Fruit fly (Drosophila melanogaster) Kc167 (cell line): Measurements from ENCODE around the gene msl-1.

ENCODE experiments used
- Myc ChIP-seq: fragments of >200 bp; optimal IDR thresholded peaks from 2 replicates; lab custom pipeline; 2017; ENCODE audit warnings: missing external identifiers
- Sin3A ChIP-seq: fragments of >200 bp; optimal IDR thresholded peaks from 2 replicates; lab custom pipeline; 2018; ENCODE audit warnings: missing external identifiers
- h ChIP-seq: fragments of >200 bp; optimal IDR thresholded peaks from 3 replicates; lab custom pipeline; 2018; ENCODE audit warnings: missing external identifiers
- insv ChIP-seq: fragments of >200 bp; optimal IDR thresholded peaks from 3 replicates; lab custom pipeline; 2018; ENCODE audit warnings: missing external identifiers
- psq ChIP-seq: fragments of >200 bp; optimal IDR thresholded peaks from 2 replicates; lab custom pipeline; 2017; ENCODE audit warnings: missing external identifiers
- ttk ChIP-seq: sonication (Bioruptor generic); optimal IDR thresholded peaks from 2 replicates; lab custom pipeline; 2017; ENCODE audit warnings: missing external identifiers

msl-1 gene

dm6 chr2L:18705617-18706046, 17.0 kb upstream of the msl-1 start, which contains the start of gene Jwa:
Jwa (minus strand) TSS chr2L:18705703.
- TF ChIP-seq psq: no peak
- TF ChIP-seq ttk (lab: Kevin White, UChicago): no peak
- TF ChIP-seq insv (lab: Kevin White, UChicago): no peak
- TF ChIP-seq h: no peak
- TF ChIP-seq Sin3A: no peak
- TF ChIP-seq Myc (lab: Kevin White, UChicago): no peak

DNA sequence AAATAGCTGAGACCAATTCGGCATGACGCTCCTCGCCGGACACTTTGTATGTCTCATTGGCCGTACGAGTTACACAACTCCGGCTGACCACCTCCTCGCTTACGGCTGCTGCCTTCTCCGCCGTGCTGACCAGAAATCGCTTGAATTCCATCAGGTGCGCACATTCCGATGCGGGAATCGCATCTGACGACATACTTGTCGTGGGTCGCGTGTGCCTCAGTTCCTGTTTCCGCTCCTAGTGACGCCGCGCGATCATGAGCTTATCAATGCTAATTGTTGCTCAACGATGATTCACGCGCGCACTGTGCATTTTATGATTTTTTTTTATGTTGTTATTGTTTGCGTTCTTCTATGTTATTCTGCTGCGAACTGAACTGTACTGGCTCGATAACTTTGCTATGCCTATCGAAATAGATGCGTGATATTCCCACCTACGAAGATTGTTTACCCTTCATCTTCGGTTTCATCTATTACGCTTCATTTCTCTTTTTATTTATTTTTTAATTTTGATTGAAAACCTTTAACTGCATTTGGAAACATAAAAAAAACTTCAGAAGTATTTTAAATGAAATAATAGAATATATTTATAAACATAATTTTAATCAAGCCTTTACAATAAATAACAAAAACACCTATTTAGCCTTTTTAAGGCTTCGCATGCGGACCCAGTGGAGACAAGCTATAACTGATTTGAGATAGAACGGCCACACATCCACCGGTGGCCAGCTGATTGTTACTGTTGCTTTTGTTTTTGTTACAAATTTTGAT, 14.3 kb upstream of the msl-1 start, which contains the start of the genes CG10376 and CG10343:
TSS of gene CG10376 (minus strand) at position 385 of the 768 bp plus-strand sequence.
TSS of gene CG10343 (plus strand) at position 753 of the 768 bp plus-strand sequence.
- no peak for TF ChIP-seq ttk (lab: Kevin White, UChicago)

dm6 chr2L:18698559-18699130, 10.0 kb upstream of the msl-1 start, which contains the start of gene CG10341:
CG10341 (plus strand) TSS chr2L:18698714.
- TF ChIP-seq insv (lab: Kevin White, UChicago) (no peak), ttk (lab: Kevin White, UChicago) (no peak), psq (no peak), Myc (lab: Kevin White, UChicago) (no peak), Sin3A (no peak), h (no peak)

DNA sequence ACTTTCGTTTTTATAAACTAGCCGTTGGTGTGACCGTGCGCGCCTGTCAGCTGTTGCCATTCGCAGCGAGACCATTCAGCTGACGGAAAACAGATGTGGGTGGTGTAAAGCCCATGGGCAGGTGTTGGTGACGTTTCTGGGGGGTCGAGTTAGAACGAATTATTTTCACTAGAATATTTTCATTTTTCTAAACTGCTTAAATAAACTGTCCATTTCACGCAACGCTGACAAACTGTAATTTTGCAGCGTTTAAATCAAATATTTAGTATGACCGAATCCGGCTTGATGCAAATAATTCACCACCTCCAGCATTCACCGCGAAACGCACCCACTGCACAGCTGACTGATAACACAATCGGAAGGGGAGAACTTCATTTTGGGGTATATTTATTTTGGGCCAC, 6.8 kb upstream of the msl-1 start, which contains the start of the genes CG10383 and CG10338:
TSS of gene CG10383 (minus strand) at position 199 of the 401 bp plus-strand sequence.
TSS of gene CG10338 (plus strand) at position 261 of the 401 bp plus-strand sequence.
- TF ChIP-seq insv (lab: Kevin White, UChicago) (no peak), Sin3A (peak; percentile 81)

DNA sequence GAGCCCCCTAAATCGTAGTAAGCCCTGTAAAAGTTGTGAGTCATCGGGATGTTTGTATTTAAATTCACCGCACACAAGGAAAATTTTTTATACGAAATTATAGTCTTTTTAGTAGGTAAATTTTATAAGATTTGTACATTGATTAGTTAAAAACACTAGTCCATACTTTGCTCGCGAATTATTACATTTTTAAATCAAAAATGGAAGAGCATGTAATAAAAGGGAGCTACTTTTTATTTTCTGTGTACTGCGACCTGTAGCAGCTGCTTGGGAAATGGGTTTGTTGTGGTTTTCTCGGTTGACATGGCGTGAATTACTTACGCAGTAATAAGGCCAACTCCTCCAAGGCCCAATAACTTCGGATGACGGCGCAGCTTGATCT, 6.1 kb upstream of the msl-1 start:
- TF ChIP-seq insv (lab: Kevin White, UChicago): no peak
- TF ChIP-seq Myc (lab: Kevin White, UChicago): no peak
- TF ChIP-seq ttk (lab: Kevin White, UChicago): no peak
- TF ChIP-seq h: no peak
- no peak for TF ChIP-seq psq
- TF ChIP-seq Sin3A: no peak

dm6 chr2L:18693877-18694723, 5.5 kb upstream of the msl-1 start:
- no peak for TF ChIP-seq Sin3A
- TF ChIP-seq psq: no peak
- TF ChIP-seq ttk (lab: Kevin White, UChicago): no peak
- no peak for TF ChIP-seq insv (lab: Kevin White, UChicago)
- no peak for TF ChIP-seq h
- no peak for TF ChIP-seq Myc (lab: Kevin White, UChicago)

- TF ChIP-seq insv (lab: Kevin White, UChicago) (no peak), ttk (lab: Kevin White, UChicago) (no peak)
These were observed 776 bp upstream of the msl-1 start, which contains the start of gene CG10336 for dm6 chr2L:18689376-18689775. CG10336 (plus strand) TSS chr2L:18689528.

DNA sequence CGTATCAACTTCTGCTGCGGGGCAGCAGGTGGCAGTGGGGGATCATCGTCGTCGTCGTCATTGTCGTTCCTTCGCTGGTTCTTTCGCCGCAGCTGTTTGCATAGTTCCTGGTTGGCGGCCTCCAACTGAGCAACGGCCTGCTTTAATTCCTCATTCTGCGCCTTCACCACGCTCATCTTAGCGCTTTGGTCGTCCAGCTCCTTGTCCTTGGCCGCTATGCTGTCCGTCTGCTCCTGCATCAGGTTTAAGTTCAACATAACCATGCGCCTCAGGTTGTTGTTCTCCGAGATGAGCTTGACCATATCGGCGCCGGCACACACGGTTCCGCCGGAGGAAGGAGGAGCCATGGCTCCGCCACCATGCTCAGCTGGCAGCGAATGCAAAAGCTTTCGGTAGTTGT, 773 bp downstream of the msl-1 start:
- peak; percentile 91 for TF ChIP-seq ttk (lab: Kevin White, UChicago)
- no peak for TF ChIP-seq h

dm6 chr2L:18681903-18682302, 6.7 kb downstream of the msl-1 start, which contains the start of gene tos:
tos (minus strand) TSS chr2L:18682075.
- TF ChIP-seq psq: no peak
- TF ChIP-seq insv (lab: Kevin White, UChicago): no peak
- no peak for TF ChIP-seq Myc (lab: Kevin White, UChicago)
- no peak for TF ChIP-seq Sin3A
- no peak for TF ChIP-seq ttk (lab: Kevin White, UChicago)
- TF ChIP-seq h: no peak

DNA sequence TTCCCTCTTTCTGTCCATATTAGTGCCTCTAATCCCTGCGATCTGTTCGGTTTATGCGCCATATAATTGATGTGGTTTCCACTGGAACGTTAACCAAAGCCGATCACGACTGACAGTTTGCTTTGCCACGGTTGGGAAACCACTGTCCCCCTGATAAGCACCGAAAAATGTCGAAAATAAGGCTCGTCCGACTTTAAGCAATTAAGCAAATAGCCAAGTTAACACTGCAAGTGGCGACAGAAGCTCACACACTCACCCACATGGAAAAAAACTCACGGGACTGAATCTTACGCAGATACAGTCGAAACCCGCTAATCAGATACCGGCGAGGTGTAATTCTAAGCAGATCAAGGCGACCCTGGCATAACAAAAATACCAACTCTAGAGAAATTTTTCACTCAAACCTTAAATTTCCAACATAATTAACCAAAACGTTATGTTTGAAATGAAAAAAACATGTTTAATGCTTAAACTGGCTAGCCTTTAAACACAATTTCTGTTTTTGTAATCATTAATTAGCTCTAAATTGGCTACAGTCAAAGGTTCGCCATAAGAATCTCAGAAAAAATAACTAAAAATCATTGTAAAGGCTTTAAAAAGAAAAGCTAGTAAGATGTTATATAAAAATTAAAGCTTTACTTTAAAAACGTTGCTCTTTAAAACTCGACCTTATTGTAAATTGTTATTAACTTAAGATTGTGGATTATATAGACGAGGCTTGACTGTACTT, 10.5 kb downstream of the msl-1 start:
- TF ChIP-seq Sin3A: no peak
- no peak for TF ChIP-seq Myc (lab: Kevin White, UChicago)
- TF ChIP-seq psq: no peak

dm6 chr2L:18676948-18677820, 11.4 kb downstream of the msl-1 start, which contains the start of the genes Mst36Fa and CG31751:
Mst36Fa (minus strand) TSS chr2L:18676998.
CG31751 (plus strand) TSS chr2L:18677221.
- TF ChIP-seq insv (lab: Kevin White, UChicago): no peak
- TF ChIP-seq Sin3A: no peak
- TF ChIP-seq Myc (lab: Kevin White, UChicago): no peak
- no peak for TF ChIP-seq ttk (lab: Kevin White, UChicago)
- no peak for TF ChIP-seq h
- TF ChIP-seq psq: no peak
